Worm (Caenorhabditis elegans): ENCODE measurements around the gene gldi-5.

gldi-5 gene

ce11 chrIII:3726443-3726842 is at the start of gene gldi-5:
gldi-5 (minus strand) TSS chrIII:3726500.
- TF ChIP-seq nhr-237 (tag; optimal IDR thresholded peaks at IDR 0.05) = no peak
- no peak for TF ChIP-seq sma-3 (GFP tag; optimal IDR thresholded peaks at IDR 0.05)
- TF ChIP-seq blmp-1 (tag; optimal IDR thresholded peaks at IDR 0.05; ENCODE audit: insufficient read depth) = no peak
- no peak for TF ChIP-seq lsy-2 (tag; optimal IDR thresholded peaks at IDR 0.05)
- no peak for TF ChIP-seq nhr-23 (tag; optimal IDR thresholded peaks at IDR 0.05)
- no peak for TF ChIP-seq alr-1 (tag; optimal IDR thresholded peaks at IDR 0.05)
- TF ChIP-seq aly-2 (tag; optimal IDR thresholded peaks at IDR 0.05) = no peak
- no peak for TF ChIP-seq unc-55 (GFP tag; optimal IDR thresholded peaks at IDR 0.05)
- no peak for TF ChIP-seq C34F6.9 (tag; optimal IDR thresholded peaks at IDR 0.05)
- TF ChIP-seq ztf-11 (tag; optimal IDR thresholded peaks at IDR 0.05) = no peak
- no peak for TF ChIP-seq nhr-25 (tag; optimal IDR thresholded peaks at IDR 0.05)
- no peak for TF ChIP-seq R02D3.7 (tag; optimal IDR thresholded peaks at IDR 0.05)

- TF ChIP-seq R02D3.7 (tag; optimal IDR thresholded peaks at IDR 0.05) (no peak), nhr-25 (tag; optimal IDR thresholded peaks at IDR 0.05) (peak; percentile 18), ama-1 (optimal IDR thresholded peaks at IDR 0.05) (no peak), sma-3 (GFP tag; optimal IDR thresholded peaks at IDR 0.05) (no peak), nhr-10 (tag; optimal IDR thresholded peaks at IDR 0.05) (no peak), lin-39 (tag; optimal IDR thresholded peaks at IDR 0.05) (no peak), ztf-1 (GFP tag; conservative IDR thresholded peaks at IDR 0.05) (no peak)
These were observed 48.2 kb upstream of the gldi-5 start for ce11 chrIII:3774550-3774949.

- TF ChIP-seq R02D3.7 (tag; optimal IDR thresholded peaks at IDR 0.05) (no peak), Y55F3AM.14 (GFP tag; optimal IDR thresholded peaks at IDR 0.05) (no peak), lsy-2 (tag; optimal IDR thresholded peaks at IDR 0.05) (peak; percentile 7 to 68), nhr-25 (tag; optimal IDR thresholded peaks at IDR 0.05) (peak; percentile 40), skn-1 (tag; optimal IDR thresholded peaks at IDR 0.05) (no peak), egl-27 (tag; optimal IDR thresholded peaks at IDR 0.05) (peak; percentile 17), nhr-21 (tag; optimal IDR thresholded peaks at IDR 0.05) (no peak), crh-2 (tag; optimal IDR thresholded peaks at IDR 0.05) (peak; percentile 62), nhr-129 (tag; optimal IDR thresholded peaks at IDR 0.05) (peak; percentile 67), sma-9 (GFP tag; optimal IDR thresholded peaks at IDR 0.05) (peak; percentile 43), sma-9 (tag; optimal IDR thresholded peaks at IDR 0.05) (no peak), C34F6.9 (tag; optimal IDR thresholded peaks at IDR 0.05) (peak; percentile 65), fos-1 (tag; optimal IDR thresholded peaks at IDR 0.05) (peak; percentile 59), elt-1 (tag; optimal IDR thresholded peaks at IDR 0.05) (no peak), unc-62 (GFP tag; optimal IDR thresholded peaks at IDR 0.05) (no peak), F13H6.1 (tag; optimal IDR thresholded peaks at IDR 0.05) (peak; percentile 59), ama-1 (optimal IDR thresholded peaks at IDR 0.05) (peak; percentile 51), nhr-6 (tag; optimal IDR thresholded peaks at IDR 0.05) (peak; percentile 60), zag-1 (tag; optimal IDR thresholded peaks at IDR 0.05) (no peak), dmd-4 (tag; optimal IDR thresholded peaks at IDR 0.05) (no peak), lin-13 (GFP tag; optimal IDR thresholded peaks at IDR 0.05) (peak; percentile 3), blmp-1 (tag; optimal IDR thresholded peaks at IDR 0.05; ENCODE audit: insufficient read depth) (peak; percentile 9), gmeb-1 (tag; optimal IDR thresholded peaks at IDR 0.05) (no peak), sma-3 (GFP tag; optimal IDR thresholded peaks at IDR 0.05) (peak; percentile 48), unc-55 (GFP tag; optimal IDR thresholded peaks at IDR 0.05) (peak; percentile 61), lin-39 (tag; optimal IDR thresholded peaks at IDR 0.05) (no peak), aly-2 (tag; optimal IDR thresholded peaks at IDR 0.05) (no peak), ztf-4 (tag; optimal IDR thresholded peaks at IDR 0.05) (no peak), sem-4 (tag; optimal IDR thresholded peaks at IDR 0.05) (no peak), peb-1 (tag; optimal IDR thresholded peaks at IDR 0.05) (no peak), nhr-10 (tag; optimal IDR thresholded peaks at IDR 0.05) (no peak), ZK546.5 (tag; optimal IDR thresholded peaks at IDR 0.05) (no peak)
These were observed 46.9 kb upstream of the gldi-5 start, which contains the start of gene lec-4 for ce11 chrIII:3773173-3773572. lec-4 (minus strand) TSS chrIII:3773326.

- no peak for TF ChIP-seq nhr-21 (tag; optimal IDR thresholded peaks at IDR 0.05)
- no peak for TF ChIP-seq aly-2 (tag; optimal IDR thresholded peaks at IDR 0.05)
- TF ChIP-seq lin-11 (tag; optimal IDR thresholded peaks at IDR 0.05) = no peak
- TF ChIP-seq lin-39 (tag; optimal IDR thresholded peaks at IDR 0.05) = no peak
- no peak for TF ChIP-seq ztf-1 (GFP tag; conservative IDR thresholded peaks at IDR 0.05)
- TF ChIP-seq nhr-6 (tag; optimal IDR thresholded peaks at IDR 0.05) = no peak
- no peak for TF ChIP-seq peb-1 (tag; optimal IDR thresholded peaks at IDR 0.05)
- TF ChIP-seq unc-55 (GFP tag; optimal IDR thresholded peaks at IDR 0.05) = no peak
- TF ChIP-seq ama-1 (optimal IDR thresholded peaks at IDR 0.05) = no peak
- no peak for TF ChIP-seq nhr-237 (tag; optimal IDR thresholded peaks at IDR 0.05)
- no peak for TF ChIP-seq skn-1 (tag; optimal IDR thresholded peaks at IDR 0.05)
- no peak for TF ChIP-seq elt-1 (tag; optimal IDR thresholded peaks at IDR 0.05)
These were observed 41.9 kb upstream of the gldi-5 start, which contains the start of gene gmeb-3 for ce11 chrIII:3768200-3768599. gmeb-3 (plus strand) TSS chrIII:3768500.
